Worm (Caenorhabditis elegans) whole organism, L4/young adult: ENCODE data around the gene B0222.15.

Source experiments
- W03F9.2 ChIP-seq: fragments of 150-350 bp; optimal IDR thresholded peaks from 2 replicates; lab custom pipeline; 2014; ENCODE audit warnings: missing biosample characterization, missing genetic modification characterization
- dao-5 ChIP-seq: sonication (generic microtip); optimal IDR thresholded peaks from 2 replicates; lab custom pipeline; 2016; ENCODE audit warnings: missing genotype, missing genetic modification characterization, moderate library complexity, missing compliant biosample characterization
- him-1 ChIP-seq: sonication (generic microtip); optimal IDR thresholded peaks from 2 replicates; lab custom pipeline; 2016; ENCODE audit warnings: missing genotype, missing genetic modification reagents, missing genetic modification characterization, missing compliant biosample characterization

ce11 chrV:9175218-9175837 is 18.7 kb upstream of the B0222.15 start, which contains the start of gene spas-1:
- TF ChIP-seq W03F9.2 (peak; percentile 92), dao-5 (tag; lab: Kevin White, UChicago) (no peak), him-1 (tag; lab: Kevin White, UChicago) (no peak)
